Worm (Caenorhabditis elegans): Measurements from ENCODE around the gene K07B1.7.

The K07B1.7 gene

ce11 chrV:9342282-9342681 is 4.5 kb downstream of the K07B1.7 start:
- TF ChIP-seq tbx-11 (GFP tag; IDR thresholded peaks at IDR 0.05): peak; percentile 38; the same call in 1 of the 2 replicates
- peak; percentile 60; the same call in 1 of the 2 replicates for TF ChIP-seq flt-1 (GFP tag; IDR thresholded peaks at IDR 0.05)
- TF ChIP-seq pes-1 (GFP tag; IDR thresholded peaks at IDR 0.05): peak; percentile 69
- peak; percentile 62; the same call in 1 of the 2 replicates for TF ChIP-seq sea-1 (GFP tag; conservative IDR thresholded peaks at IDR 0.05)

ce11 chrV:9341814-9342213 is 4.9 kb downstream of the K07B1.7 start:
- TF ChIP-seq scrt-1 (GFP tag; IDR thresholded peaks at IDR 0.05): peak; percentile 40; the same call in 1 of the 2 replicates

- TF ChIP-seq pes-1 (GFP tag; IDR thresholded peaks at IDR 0.05) (no peak), ets-7 (tag; optimal IDR thresholded peaks at IDR 0.05) (no peak), hmg-4 (GFP tag; optimal IDR thresholded peaks at IDR 0.05) (no peak), ama-1 (optimal IDR thresholded peaks at IDR 0.05) (no peak), flt-1 (GFP tag; IDR thresholded peaks at IDR 0.05) (no peak), tbx-37 (GFP tag; conservative IDR thresholded peaks at IDR 0.05) (no peak), aly-1 (tag; optimal IDR thresholded peaks at IDR 0.05) (no peak)
These were observed 6.4 kb downstream of the K07B1.7 start for ce11 chrV:9340318-9340717.

ce11 chrV:9338452-9338851 is 8.3 kb downstream of the K07B1.7 start:
- TF ChIP-seq sea-1 (GFP tag; conservative IDR thresholded peaks at IDR 0.05): 0 out of 2 replicates have a peak, but pooled peaks have one; percentile 12
- TF ChIP-seq pes-1 (GFP tag; IDR thresholded peaks at IDR 0.05): no peak
- TF ChIP-seq ceh-36 (tag; optimal IDR thresholded peaks at IDR 0.05): no peak
- no peak for TF ChIP-seq tbx-11 (GFP tag; IDR thresholded peaks at IDR 0.05)
- no peak for TF ChIP-seq ama-1 (optimal IDR thresholded peaks at IDR 0.05)
- no peak for TF ChIP-seq scrt-1 (GFP tag; IDR thresholded peaks at IDR 0.05)

ce11 chrV:9336462-9336861 is 10.3 kb downstream of the K07B1.7 start, which contains the start of gene coq-6:
TSS of gene coq-6 (plus strand) at chrV:9336762.
- TF ChIP-seq B0310.2 (tag; optimal IDR thresholded peaks at IDR 0.05): no peak
- TF ChIP-seq ceh-13 (GFP tag; optimal IDR thresholded peaks at IDR 0.05): no peak
- no peak for TF ChIP-seq tbx-11 (GFP tag; IDR thresholded peaks at IDR 0.05)
- TF ChIP-seq sea-1 (GFP tag; conservative IDR thresholded peaks at IDR 0.05): no peak

- TF ChIP-seq tbx-37 (GFP tag; conservative IDR thresholded peaks at IDR 0.05): no peak
- TF ChIP-seq scrt-1 (GFP tag; IDR thresholded peaks at IDR 0.05): no peak
- no peak for TF ChIP-seq hmbx-1 (tag; optimal IDR thresholded peaks at IDR 0.05)
- no peak for TF ChIP-seq ceh-36 (tag; optimal IDR thresholded peaks at IDR 0.05)
- no peak for TF ChIP-seq F13C5.2 (tag; optimal IDR thresholded peaks at IDR 0.05)
- TF ChIP-seq ets-7 (tag; optimal IDR thresholded peaks at IDR 0.05): no peak
- no peak for TF ChIP-seq ama-1 (optimal IDR thresholded peaks at IDR 0.05)
- no peak for TF ChIP-seq hnd-1 (tag; optimal IDR thresholded peaks at IDR 0.05)
- no peak for TF ChIP-seq B0310.2 (tag; optimal IDR thresholded peaks at IDR 0.05)
- no peak for TF ChIP-seq tra-4 (tag; optimal IDR thresholded peaks at IDR 0.05)
- TF ChIP-seq pes-1 (GFP tag; IDR thresholded peaks at IDR 0.05): no peak
- no peak for TF ChIP-seq tbx-11 (GFP tag; IDR thresholded peaks at IDR 0.05)
These were observed 12.5 kb downstream of the K07B1.7 start, which contains the start of gene ucp-4 for ce11 chrV:9334216-9334615. TSS of gene ucp-4 (plus strand) at chrV:9334298.

ce11 chrV:9333316-9334048 is 13.3 kb downstream of the K07B1.7 start, which contains the start of gene acl-14:
TSS of gene acl-14 (minus strand) at chrV:9333631.
- TF ChIP-seq ceh-36 (tag; optimal IDR thresholded peaks at IDR 0.05) (no peak), hnd-1 (tag; optimal IDR thresholded peaks at IDR 0.05) (no peak)

ce11 chrV:9332611-9333315 is 14.0 kb downstream of the K07B1.7 start:
- TF ChIP-seq scrt-1 (GFP tag; IDR thresholded peaks at IDR 0.05) (no peak), flt-1 (GFP tag; IDR thresholded peaks at IDR 0.05) (no peak), hmg-4 (GFP tag; optimal IDR thresholded peaks at IDR 0.05) (no peak)

- TF ChIP-seq tbx-11 (GFP tag; IDR thresholded peaks at IDR 0.05) (no peak), ets-7 (tag; optimal IDR thresholded peaks at IDR 0.05) (no peak), hmbx-1 (tag; optimal IDR thresholded peaks at IDR 0.05) (no peak)
These were observed 17.4 kb downstream of the K07B1.7 start for ce11 chrV:9329245-9329979.
